Worm (Caenorhabditis elegans): ENCODE results near the gene srd-15.

srd-15 gene

ce11 chrV:5893015-5893414, 13.1 kb downstream of the srd-15 start, which contains the start of gene C04E6.7:
C04E6.7 (plus strand) TSS chrV:5893315.
- TF ChIP-seq T26A5.8 (tag; optimal IDR thresholded peaks at IDR 0.05) (no peak), attf-5 (GFP tag; optimal IDR thresholded peaks at IDR 0.05) (no peak), hmg-1.2 (GFP tag; IDR thresholded peaks at IDR 0.05) (no peak), madf-10 (tag; optimal IDR thresholded peaks at IDR 0.05) (no peak), ceh-100 (GFP tag; IDR thresholded peaks at IDR 0.05) (no peak), T07F8.4 (tag; optimal IDR thresholded peaks at IDR 0.05) (no peak), F33H1.4 (GFP tag; IDR thresholded peaks at IDR 0.05) (no peak), egl-44 (GFP tag; IDR thresholded peaks at IDR 0.05) (no peak), mxl-1 (tag; optimal IDR thresholded peaks at IDR 0.05) (no peak), ceh-79 (tag; optimal IDR thresholded peaks at IDR 0.05) (no peak), xnd-1 (tag; optimal IDR thresholded peaks at IDR 0.05) (no peak), sea-2 (GFP tag; IDR thresholded peaks at IDR 0.05) (no peak), pha-4 (tag; optimal IDR thresholded peaks at IDR 0.05) (no peak), hlh-12 (tag; optimal IDR thresholded peaks at IDR 0.05) (no peak), cebp-2 (GFP tag; IDR thresholded peaks at IDR 0.05) (no peak), C17E4.6 (GFP tag; IDR thresholded peaks at IDR 0.05) (no peak), tbp1 (GFP tag; optimal IDR thresholded peaks at IDR 0.05) (no peak), unc-130 (GFP tag; optimal IDR thresholded peaks at IDR 0.05) (no peak), bed-2 (GFP tag; IDR thresholded peaks at IDR 0.05) (no peak)

ce11 chrV:5891204-5891603, 14.9 kb downstream of the srd-15 start:
- TF ChIP-seq Y67H2A.10 (GFP tag; conservative IDR thresholded peaks at IDR 0.05) (no peak), die-1 (tag; optimal IDR thresholded peaks at IDR 0.05) (no peak), him-1 (tag; optimal IDR thresholded peaks at IDR 0.05) (no peak), Y53F4B.3 (GFP tag; IDR thresholded peaks at IDR 0.05) (no peak), F23B12.7 (tag; optimal IDR thresholded peaks at IDR 0.05; ENCODE audit: insufficient read depth) (no peak), F57A8.1 (GFP tag; optimal IDR thresholded peaks at IDR 0.05) (no peak), B0035.1 (tag; optimal IDR thresholded peaks at IDR 0.05) (no peak), B0261.1 (tag; optimal IDR thresholded peaks at IDR 0.05) (no peak), ztf-18 (tag; optimal IDR thresholded peaks at IDR 0.05) (no peak), attf-3 (GFP tag; conservative IDR thresholded peaks at IDR 0.05) (no peak), mxl-1 (tag; optimal IDR thresholded peaks at IDR 0.05) (no peak), mes-4 (tag; optimal IDR thresholded peaks at IDR 0.05) (no peak), K12H6.12 (tag; optimal IDR thresholded peaks at IDR 0.05) (no peak), snpc-1.1 (tag; optimal IDR thresholded peaks at IDR 0.05; ENCODE audit: insufficient read depth) (no peak), Y95B8A.8 (GFP tag; IDR thresholded peaks at IDR 0.05) (no peak), madf-3 (GFP tag; IDR thresholded peaks at IDR 0.05) (no peak), rec-8 (tag; optimal IDR thresholded peaks at IDR 0.05) (no peak), nfya-1 (tag; optimal IDR thresholded peaks at IDR 0.05; ENCODE audit: borderline replicate concordance, insufficient read depth) (no peak), aptf-3 (GFP tag; IDR thresholded peaks at IDR 0.05) (no peak)

ce11 chrV:5888820-5889219, 17.3 kb downstream of the srd-15 start:
- no peak for TF ChIP-seq Y95B8A.8 (GFP tag; IDR thresholded peaks at IDR 0.05)
- no peak for TF ChIP-seq B0336.3 (GFP tag; IDR thresholded peaks at IDR 0.05)
- TF ChIP-seq tlf-1 (GFP tag; optimal IDR thresholded peaks at IDR 0.05) = no peak
- TF ChIP-seq ztf-28 (GFP tag; IDR thresholded peaks at IDR 0.05) = no peak
- no peak for TF ChIP-seq B0019.2 (GFP tag; conservative IDR thresholded peaks at IDR 0.05)
- no peak for TF ChIP-seq snpc-1.3 (tag; optimal IDR thresholded peaks at IDR 0.05; ENCODE audit: insufficient read depth)
- no peak for TF ChIP-seq gei-17 (GFP tag; optimal IDR thresholded peaks at IDR 0.05)
- TF ChIP-seq repo-1 (tag; optimal IDR thresholded peaks at IDR 0.05) = no peak
- TF ChIP-seq lin-40 (tag; optimal IDR thresholded peaks at IDR 0.05) = no peak
- no peak for TF ChIP-seq mcd-1 (GFP tag; IDR thresholded peaks at IDR 0.05)
- no peak for TF ChIP-seq F55B11.4 (tag; optimal IDR thresholded peaks at IDR 0.05; ENCODE audit: borderline replicate concordance, insufficient read depth)
- TF ChIP-seq hsf-1 (GFP tag; IDR thresholded peaks at IDR 0.05) = no peak
- no peak for TF ChIP-seq madf-6 (GFP tag; IDR thresholded peaks at IDR 0.05)

Measured in whole organism, young adult.